Worm (Caenorhabditis elegans): Measurements from ENCODE around the gene srd-9.

srd-9 gene

DNA sequence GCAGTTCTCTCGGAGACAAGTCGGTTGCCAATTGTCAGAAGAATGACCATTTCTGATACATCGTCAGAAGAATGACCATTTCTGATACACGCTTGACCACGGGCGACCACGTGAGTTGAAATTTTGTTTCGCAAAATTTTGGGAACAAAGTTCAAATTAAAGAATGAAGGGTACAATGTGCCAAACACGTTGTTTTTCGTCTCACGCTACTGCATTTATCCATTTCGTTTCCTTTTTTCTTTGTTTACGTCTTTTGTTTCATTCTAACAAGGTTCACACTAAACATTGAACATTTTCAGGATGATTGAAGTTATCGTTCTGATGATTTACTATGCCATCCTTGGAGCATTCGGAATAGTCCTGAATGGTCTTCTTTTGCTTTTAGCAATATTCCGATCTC lies at the start of gene srd-9:
TSS of gene srd-9 (plus strand) at position 301 of the 400 bp plus-strand sequence.
- no peak for TF ChIP-seq fkh-8 (tag; optimal IDR thresholded peaks at IDR 0.05)
- TF ChIP-seq elt-3 (tag; optimal IDR thresholded peaks at IDR 0.05), result no peak
- no peak for TF ChIP-seq mdl-1 (tag; optimal IDR thresholded peaks at IDR 0.05)
- TF ChIP-seq lin-35 (GFP tag; optimal IDR thresholded peaks at IDR 0.05), result no peak
- TF ChIP-seq irx-1 (tag; optimal IDR thresholded peaks at IDR 0.05), result no peak
- no peak for TF ChIP-seq fos-1 (tag; optimal IDR thresholded peaks at IDR 0.05)
- TF ChIP-seq hlh-17 (GFP tag; optimal IDR thresholded peaks at IDR 0.05; ENCODE audit: borderline replicate concordance), result no peak

DNA sequence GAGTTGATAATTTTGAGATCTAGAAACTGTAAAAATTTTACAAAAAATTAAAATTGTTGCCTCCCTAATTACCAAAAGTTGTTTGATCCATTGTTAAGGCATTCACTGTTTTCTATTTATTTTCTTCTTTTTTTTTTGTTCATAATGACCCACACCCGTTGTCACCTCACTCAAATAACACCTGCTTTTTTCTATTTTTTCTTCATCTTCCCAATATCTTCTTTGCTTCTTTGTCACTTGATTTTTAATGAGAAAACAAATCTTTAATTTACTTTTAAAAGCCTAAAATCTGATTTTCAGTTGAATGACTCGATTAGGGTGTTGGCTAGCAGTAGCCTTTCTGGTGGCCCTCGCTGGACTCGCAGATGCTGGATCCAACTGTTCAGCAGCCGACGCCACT lies 48.2 kb upstream of the srd-9 start, which contains the start of gene ncx-2:
TSS of gene ncx-2 (plus strand) at position 301 of the 400 bp plus-strand sequence.
- TF ChIP-seq zag-1 (tag; optimal IDR thresholded peaks at IDR 0.05) (no peak), nhr-47 (tag; optimal IDR thresholded peaks at IDR 0.05) (no peak), grh-1 (GFP tag; IDR thresholded peaks at IDR 0.05) (no peak), fkh-4 (tag; optimal IDR thresholded peaks at IDR 0.05; ENCODE audit: borderline replicate concordance) (no peak), Y116A8C.19 (tag; optimal IDR thresholded peaks at IDR 0.05; ENCODE audit: borderline replicate concordance) (no peak), nhr-76 (tag; optimal IDR thresholded peaks at IDR 0.05) (no peak), lin-15B (tag; optimal IDR thresholded peaks at IDR 0.05) (no peak), aly-2 (tag; optimal IDR thresholded peaks at IDR 0.05) (no peak), ces-1 (GFP tag; optimal IDR thresholded peaks at IDR 0.05) (no peak), sup-37 (GFP tag; optimal IDR thresholded peaks at IDR 0.05) (no peak), lsy-2 (tag; optimal IDR thresholded peaks at IDR 0.05) (no peak), nhr-237 (tag; optimal IDR thresholded peaks at IDR 0.05) (no peak), unc-30 (tag; optimal IDR thresholded peaks at IDR 0.05) (no peak), ceh-8 (GFP tag; optimal IDR thresholded peaks at IDR 0.05) (no peak), hlh-17 (GFP tag; optimal IDR thresholded peaks at IDR 0.05; ENCODE audit: borderline replicate concordance) (no peak), swsn-7 (tag; optimal IDR thresholded peaks at IDR 0.05) (no peak)

DNA sequence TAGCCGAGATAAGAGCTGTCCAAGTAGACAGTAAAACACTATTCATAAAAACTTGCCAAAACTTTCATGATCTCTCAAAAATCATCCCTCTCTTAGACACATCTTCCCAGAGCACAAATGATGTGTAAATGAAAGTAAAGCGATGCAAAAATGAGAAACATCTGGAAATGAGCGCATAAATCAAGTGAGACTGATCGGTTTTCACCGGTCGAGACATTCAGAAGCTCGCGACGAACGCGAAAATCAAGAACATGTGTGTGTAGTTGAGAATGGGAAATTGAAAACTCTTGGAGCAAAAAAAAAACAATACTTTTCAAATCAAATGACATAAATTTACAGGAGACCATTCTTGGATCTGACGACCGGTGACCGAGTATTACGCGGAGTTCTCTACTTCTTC lies 47.2 kb upstream of the srd-9 start:
- peak; percentile 97 for TF ChIP-seq dsc-1 (tag; optimal IDR thresholded peaks at IDR 0.05)
- TF ChIP-seq sup-37 (GFP tag; optimal IDR thresholded peaks at IDR 0.05), result no peak
- TF ChIP-seq xbp-1 (tag; optimal IDR thresholded peaks at IDR 0.05), result no peak
- no peak for TF ChIP-seq ceh-82 (tag; optimal IDR thresholded peaks at IDR 0.05)
- no peak for TF ChIP-seq alr-1 (tag; optimal IDR thresholded peaks at IDR 0.05; ENCODE audit: borderline replicate concordance)
- TF ChIP-seq nhr-11 (tag; optimal IDR thresholded peaks at IDR 0.05), result no peak
- TF ChIP-seq ceh-90 (tag; optimal IDR thresholded peaks at IDR 0.05), result no peak
- no peak for TF ChIP-seq ztf-11 (tag; optimal IDR thresholded peaks at IDR 0.05)
- peak; percentile 93 for TF ChIP-seq fkh-4 (tag; optimal IDR thresholded peaks at IDR 0.05; ENCODE audit: borderline replicate concordance)
- TF ChIP-seq nhr-76 (tag; optimal IDR thresholded peaks at IDR 0.05), result no peak
- no peak for TF ChIP-seq nhr-90 (tag; optimal IDR thresholded peaks at IDR 0.05; ENCODE audit: poor library complexity)

DNA sequence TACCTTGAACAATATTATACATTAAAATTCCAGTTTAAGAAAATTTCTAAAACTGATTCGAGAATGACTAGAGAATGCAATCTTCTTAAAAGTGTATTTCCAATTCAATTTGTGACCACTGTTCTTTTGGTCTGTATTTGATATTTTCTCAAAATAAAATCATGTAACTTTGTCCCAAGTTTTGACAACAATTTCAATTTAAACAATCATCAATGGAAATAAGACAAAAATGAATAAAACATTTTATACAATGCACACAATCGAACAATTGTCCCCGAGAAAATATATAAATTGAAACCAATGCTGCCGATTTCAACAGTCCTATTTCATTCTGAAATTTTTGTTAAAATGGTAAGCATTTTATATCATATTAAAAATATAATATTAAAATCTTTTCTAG lies 39.9 kb upstream of the srd-9 start, which contains the start of gene C10G8.4:
TSS of gene C10G8.4 (plus strand) at position 301 of the 400 bp plus-strand sequence.
- TF ChIP-seq aly-2 (tag; optimal IDR thresholded peaks at IDR 0.05), result no peak
- TF ChIP-seq fos-1 (tag; optimal IDR thresholded peaks at IDR 0.05), result no peak
- no peak for TF ChIP-seq nhr-77 (tag; optimal IDR thresholded peaks at IDR 0.05)
- TF ChIP-seq efl-1 (optimal IDR thresholded peaks at IDR 0.05), result no peak
- TF ChIP-seq efl-1 (GFP tag; optimal IDR thresholded peaks at IDR 0.05 in 1 of 2), result no peak
- no peak for TF ChIP-seq grh-1 (GFP tag; IDR thresholded peaks at IDR 0.05)
- no peak for TF ChIP-seq vab-15 (tag; optimal IDR thresholded peaks at IDR 0.05)
- TF ChIP-seq fkh-10 (GFP tag; optimal IDR thresholded peaks at IDR 0.05), result no peak
- no peak for TF ChIP-seq elt-3 (tag; optimal IDR thresholded peaks at IDR 0.05)
- TF ChIP-seq ces-1 (GFP tag; optimal IDR thresholded peaks at IDR 0.05), result no peak
- no peak for TF ChIP-seq snu-23 (GFP tag; optimal IDR thresholded peaks at IDR 0.05)
- no peak for TF ChIP-seq C34B4.2 (tag; optimal IDR thresholded peaks at IDR 0.05)
- no peak for TF ChIP-seq unc-98 (GFP tag; IDR thresholded peaks at IDR 0.05)
- no peak for TF ChIP-seq C04F5.9 (tag; optimal IDR thresholded peaks at IDR 0.05)
- TF ChIP-seq lin-13 (GFP tag; optimal IDR thresholded peaks at IDR 0.05), result no peak
- no peak for TF ChIP-seq isw-1 (GFP tag; IDR thresholded peaks at IDR 0.05)
- TF ChIP-seq hlh-17 (GFP tag; optimal IDR thresholded peaks at IDR 0.05; ENCODE audit: borderline replicate concordance), result no peak
- no peak for TF ChIP-seq nhr-12 (tag; optimal IDR thresholded peaks at IDR 0.05)
- TF ChIP-seq fkh-4 (tag; optimal IDR thresholded peaks at IDR 0.05; ENCODE audit: borderline replicate concordance), result no peak
- TF ChIP-seq mab-9 (GFP tag; IDR thresholded peaks at IDR 0.05), result no peak
- no peak for TF ChIP-seq jun-1 (tag; optimal IDR thresholded peaks at IDR 0.05)

All from whole organism, L1 larva.